Fruit fly (Drosophila melanogaster): Measurements from ENCODE around the gene UQCR-C2.
"Not testable (repeated sequence)": the region's sequence is repeated elsewhere in the genome, so short reads cannot be mapped to it uniquely, and the experiment has no call there.

DNA sequence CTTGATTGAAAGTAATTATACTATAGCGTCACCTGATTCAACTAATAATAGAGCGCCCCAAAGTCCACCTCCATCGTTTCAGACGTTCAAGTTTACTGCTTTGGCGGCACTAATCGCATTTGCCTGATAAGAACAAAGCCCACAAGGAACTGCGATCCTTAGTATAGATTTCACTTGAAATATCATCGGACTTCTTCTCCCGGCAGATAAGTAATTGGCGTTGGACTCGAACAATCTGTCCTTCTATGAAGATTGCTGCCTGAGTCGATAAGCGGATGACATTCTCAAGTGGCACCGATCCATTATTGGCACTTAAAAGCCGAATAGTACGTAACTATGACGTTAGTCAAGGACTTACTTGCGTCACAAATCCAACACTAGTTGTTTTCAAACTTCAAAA is 10.7 kb upstream of the UQCR-C2 start, which contains the start of gene Mipp1:
- not testable (repeated sequence) for TF ChIP-seq h, Myc, insv, psq, ttk, Sin3A (optimal IDR thresholded peaks at IDR 0.05)
